Fruit fly (Drosophila melanogaster) whole organism, pupa: ENCODE measurements around the gene CSN3.

Experiments used
- EcR ChIP-seq: fragments of 200-800 bp; sonication (Bioruptor generic); optimal IDR thresholded peaks from 3 replicates; lab custom pipeline; 2019; ENCODE audit warnings: missing biosample characterization, missing genetic modification characterization, mild to moderate bottlenecking, moderate library complexity, missing genetic modification reagents
- Ets98B ChIP-seq: fragments of 200-800 bp; sonication (Bioruptor generic); IDR thresholded peaks from 2 replicates; pipeline ENCODE4 v1.3.6; 2022; ENCODE audit warnings: missing biosample characterization, missing genetic modification characterization

- TF ChIP-seq EcR (GFP tag; lab: Kevin White, UChicago) (no peak), Ets98B (GFP tag; lab: Robert Waterston, UW) (no peak)
Measured at dm6 chr3L:20823206-20823803, 18.1 kb downstream of the CSN3 start.
